Fruit fly (Drosophila melanogaster): Measurements from ENCODE around the gene CG14805.

DNA sequence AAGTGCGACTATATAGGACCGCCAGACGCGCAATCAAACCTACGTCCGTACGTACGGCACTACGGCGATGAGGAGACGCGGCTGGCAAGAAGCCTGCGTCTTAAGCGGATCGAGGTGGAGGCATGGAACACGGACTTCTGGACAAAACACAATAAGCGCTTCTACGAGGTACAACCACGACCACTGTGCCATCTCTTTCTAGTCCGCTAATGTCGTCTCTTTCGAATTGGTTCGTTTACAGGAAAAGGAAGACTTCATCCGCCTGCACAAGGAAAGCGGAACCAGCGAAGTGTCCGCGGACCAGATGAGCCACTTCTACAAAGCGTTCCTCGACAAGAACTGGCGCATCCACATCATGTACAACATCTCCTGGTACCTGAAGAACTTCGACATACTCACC, 3.7 kb downstream of the CG14805 start:
- no peak for TF ChIP-seq CTCF (optimal IDR thresholded peaks at IDR 0.05)
- TF ChIP-seq CG8478 (optimal IDR thresholded peaks at IDR 0.05): no peak
